Fruit fly (Drosophila melanogaster): ENCODE measurements around the gene glo.

glo gene

dm6 chr3R:11796780-11797179, 22.4 kb downstream of the glo start, which contains the start of gene Sbf (continued):
- TF ChIP-seq Med (GFP tag) = peak; percentile 93
- TF ChIP-seq Neu2 (GFP tag; optimal IDR thresholded peaks at IDR 0.05; ENCODE audit: borderline replicate concordance) = no peak
- no peak for TF ChIP-seq gce (GFP tag; IDR thresholded peaks at IDR 0.05)
- TF ChIP-seq cad (GFP tag; optimal IDR thresholded peaks at IDR 0.05) = no peak
- no peak for TF ChIP-seq Gsc (GFP tag; IDR thresholded peaks at IDR 0.05)
- TF ChIP-seq CG15514 (GFP tag; optimal IDR thresholded peaks at IDR 0.05) = peak; percentile 74
- no peak for TF ChIP-seq Xrp1 (GFP tag; IDR thresholded peaks at IDR 0.05)
- TF ChIP-seq Sin3A (optimal IDR thresholded peaks at IDR 0.05) = peak; percentile 37
- no peak for TF ChIP-seq CG3065 (GFP tag; optimal IDR thresholded peaks at IDR 0.05)
- no peak for TF ChIP-seq br (optimal IDR thresholded peaks at IDR 0.05)
- no peak for TF ChIP-seq tin (GFP tag; optimal IDR thresholded peaks at IDR 0.05)
- no peak for TF ChIP-seq CG6765 (GFP tag; optimal IDR thresholded peaks at IDR 0.05)
- no peak for TF ChIP-seq CG10209 (GFP tag; optimal IDR thresholded peaks at IDR 0.05)
- TF ChIP-seq Hr39 (optimal IDR thresholded peaks at IDR 0.05) = no peak
- peak; percentile 87 for TF ChIP-seq CG6791 (GFP tag; IDR thresholded peaks at IDR 0.05; ENCODE audit: partially characterized antibody)
- TF ChIP-seq CG11696 (GFP tag; IDR thresholded peaks at IDR 0.05) = no peak
- peak; percentile 66; the same call in 2 of the 3 replicates for TF ChIP-seq zen2 (GFP tag; IDR thresholded peaks at IDR 0.05; ENCODE audit: partially characterized antibody)
- no peak for TF ChIP-seq run (tag; optimal IDR thresholded peaks at IDR 0.05)
- TF ChIP-seq Opbp (GFP tag; IDR thresholded peaks at IDR 0.05; ENCODE audit: partially characterized antibody) = peak; percentile 92
- TF ChIP-seq CG7987 (GFP tag; optimal IDR thresholded peaks at IDR 0.05) = peak; percentile 15
- TF ChIP-seq ap (GFP tag; IDR thresholded peaks at IDR 0.05) = no peak
- TF ChIP-seq CG33213 (GFP tag; optimal IDR thresholded peaks at IDR 0.05) = peak; percentile 49
- TF ChIP-seq dpn (GFP tag; optimal IDR thresholded peaks at IDR 0.05) = peak in 1 of 2 experiments; percentile 28
- TF ChIP-seq CG2116 (GFP tag; optimal IDR thresholded peaks at IDR 0.05) = peak; percentile 93
- TF ChIP-seq repo (GFP tag; optimal IDR thresholded peaks at IDR 0.05) = peak; percentile 6
- peak; percentile 83 for TF ChIP-seq CG16813 (GFP tag; IDR thresholded peaks at IDR 0.05; ENCODE audit: partially characterized antibody)
- no peak for TF ChIP-seq CG9609 (GFP tag; optimal IDR thresholded peaks at IDR 0.05)
- no peak for TF ChIP-seq chif (GFP tag; optimal IDR thresholded peaks at IDR 0.05)
- peak; percentile 8 for TF ChIP-seq gfzf (GFP tag; optimal IDR thresholded peaks at IDR 0.05)
- TF ChIP-seq pzg (GFP tag; optimal IDR thresholded peaks at IDR 0.05) = peak; percentile 89
- no peak for TF ChIP-seq Taf1 (GFP tag; IDR thresholded peaks at IDR 0.05)
- TF ChIP-seq CG1792 (GFP tag; optimal IDR thresholded peaks at IDR 0.05) = no peak
- TF ChIP-seq wor (GFP tag; IDR thresholded peaks at IDR 0.05) = no peak
- TF ChIP-seq CG10565 (GFP tag; optimal IDR thresholded peaks at IDR 0.05) = no peak
- TF ChIP-seq YL-1 (GFP tag; optimal IDR thresholded peaks at IDR 0.05) = peak; percentile 94
- TF ChIP-seq Oaz (GFP tag; IDR thresholded peaks at IDR 0.05) = no peak
- TF ChIP-seq phol (tag; optimal IDR thresholded peaks at IDR 0.05) = peak; percentile 36
- no peak for TF ChIP-seq CG30020 (tag; optimal IDR thresholded peaks at IDR 0.05)
- peak; percentile 6 for TF ChIP-seq gcm2 (GFP tag; optimal IDR thresholded peaks at IDR 0.05)
- TF ChIP-seq p53 (GFP tag; optimal IDR thresholded peaks at IDR 0.05) = no peak
- peak; percentile 69 for TF ChIP-seq gro (GFP tag; optimal IDR thresholded peaks at IDR 0.05)
- TF ChIP-seq CG32767 (GFP tag; IDR thresholded peaks at IDR 0.05) = peak; percentile 37; the same call in 1 of the 2 replicates
- TF ChIP-seq MBD-R2 (GFP tag; IDR thresholded peaks at IDR 0.05) = peak; percentile 79
- TF ChIP-seq inv (GFP tag; IDR thresholded peaks at IDR 0.05; ENCODE audit: partially characterized antibody) = peak; percentile 65
- no peak for TF ChIP-seq org-1 (GFP tag; optimal IDR thresholded peaks at IDR 0.05)
- no peak for TF ChIP-seq slp2 (GFP tag; optimal IDR thresholded peaks at IDR 0.05)
- TF ChIP-seq vnd (GFP tag; IDR thresholded peaks at IDR 0.05; ENCODE audit: partially characterized antibody) = peak; percentile 68
- no peak for TF ChIP-seq CkIIα-i1 (GFP tag; IDR thresholded peaks at IDR 0.05)
- TF ChIP-seq fu2 (GFP tag; optimal IDR thresholded peaks at IDR 0.05) = no peak
- no peak for TF ChIP-seq Hr78 (GFP tag; optimal IDR thresholded peaks at IDR 0.05)
- no peak for TF ChIP-seq Meics (GFP tag; optimal IDR thresholded peaks at IDR 0.05)
- no peak for TF ChIP-seq CG10431 (GFP tag; optimal IDR thresholded peaks at IDR 0.05)
